Fruit fly (Drosophila melanogaster) whole organism, prepupa: Measurements from ENCODE around the gene CG12594.

ENCODE experiments used
- Blimp-1 ChIP-seq: fragments of 200-800 bp; sonication (Bioruptor generic); optimal IDR thresholded peaks from 3 replicates; lab custom pipeline; 2017; ENCODE audit warnings: missing biosample characterization, missing genetic modification characterization, mild to moderate bottlenecking, moderate library complexity, missing genetic modification reagents
- CG10631 ChIP-seq: fragments of 200-800 bp; sonication (Bioruptor generic); optimal IDR thresholded peaks from 2 replicates; lab custom pipeline; 2016; ENCODE audit warnings: missing biosample characterization, missing genetic modification characterization
- CG11294 ChIP-seq: fragments of 200-800 bp; sonication (Bioruptor generic); IDR thresholded peaks from 2 replicates; pipeline ENCODE4 v1.3.6; 2022; ENCODE audit warnings: missing biosample characterization, missing genetic modification characterization
- CG11902 ChIP-seq: fragments of 200-800 bp; sonication (Bioruptor generic); optimal IDR thresholded peaks from 3 replicates; lab custom pipeline; 2016; ENCODE audit warnings: missing biosample characterization, missing genetic modification characterization
- CG15336 ChIP-seq: fragments of 200-800 bp; sonication (Bioruptor generic); IDR thresholded peaks from 2 replicates; pipeline ENCODE4 v1.3.6; 2022; ENCODE audit warnings: missing biosample characterization, missing genetic modification characterization
- CG1621 ChIP-seq: fragments of 200-800 bp; sonication (Bioruptor generic); optimal IDR thresholded peaks from 3 replicates; lab custom pipeline; 2018; ENCODE audit warnings: missing biosample characterization, mild to moderate bottlenecking, missing genetic modification characterization
- CG16779 ChIP-seq: fragments of 200-800 bp; sonication (Bioruptor generic); optimal IDR thresholded peaks from 3 replicates; lab custom pipeline; 2017; ENCODE audit warnings: missing biosample characterization, mild to moderate bottlenecking, missing genetic modification characterization
- CG3032 ChIP-seq: fragments of 200-800 bp; optimal IDR thresholded peaks from 2 replicates; lab custom pipeline; 2019; ENCODE audit warnings: missing biosample characterization, mild to moderate bottlenecking, missing genetic modification characterization, moderate library complexity
- CG31627 ChIP-seq: fragments of 200-800 bp; sonication (Bioruptor generic); optimal IDR thresholded peaks from 3 replicates; lab custom pipeline; 2016; ENCODE audit warnings: missing biosample characterization, missing genetic modification characterization
- CG32006 ChIP-seq: fragments of 200-800 bp; sonication (Bioruptor generic); optimal IDR thresholded peaks from 3 replicates; lab custom pipeline; 2017; ENCODE audit warnings: missing biosample characterization, mild to moderate bottlenecking, missing genetic modification characterization
- CG34406 ChIP-seq: fragments of 200-800 bp; sonication (Bioruptor generic); optimal IDR thresholded peaks from 3 replicates; lab custom pipeline; 2016; ENCODE audit warnings: missing biosample characterization, missing genetic modification characterization
- CG6163 ChIP-seq: fragments of 200-800 bp; sonication (Bioruptor generic); IDR thresholded peaks from 3 replicates; pipeline ENCODE4 v1.3.6; 2022; ENCODE audit warnings: missing biosample characterization, missing genetic modification characterization
- CG6276 ChIP-seq: fragments of 200-800 bp; sonication (Bioruptor generic); optimal IDR thresholded peaks from 2 replicates; lab custom pipeline; 2017; ENCODE audit warnings: missing biosample characterization, mild to moderate bottlenecking, missing genetic modification characterization
- CG6808 ChIP-seq: fragments of 200-800 bp; sonication (Bioruptor generic); optimal IDR thresholded peaks from 3 replicates; lab custom pipeline; 2017; ENCODE audit warnings: missing biosample characterization, missing genetic modification characterization, mild to moderate bottlenecking, moderate library complexity, missing genetic modification reagents
- CG7368 ChIP-seq: fragments of 200-800 bp; sonication (Bioruptor generic); optimal IDR thresholded peaks from 3 replicates; lab custom pipeline; 2016; ENCODE audit warnings: missing biosample characterization, missing genetic modification characterization
- CG8119 ChIP-seq: fragments of 200-800 bp; sonication (Bioruptor generic); IDR thresholded peaks from 3 replicates; pipeline ENCODE4 v1.3.6; 2022; ENCODE audit warnings: missing biosample characterization, missing genetic modification characterization
- CG8319 ChIP-seq: fragments of 200-800 bp; sonication (Bioruptor generic); optimal IDR thresholded peaks from 3 replicates; lab custom pipeline; 2016; ENCODE audit warnings: missing biosample characterization, missing genetic modification characterization
- CG8632 ChIP-seq: fragments of 200-800 bp; sonication (Bioruptor generic); optimal IDR thresholded peaks from 3 replicates; lab custom pipeline; 2016; ENCODE audit warnings: missing biosample characterization, missing genetic modification characterization
- Eip78C ChIP-seq: fragments of 200-800 bp; sonication (Bioruptor generic); peaks from one replicate; lab custom pipeline; 2016; ENCODE audit warnings: missing biosample characterization, missing genetic modification characterization
- Eip93F ChIP-seq: fragments of 200-800 bp; sonication (Bioruptor generic); optimal IDR thresholded peaks from 2 replicates; lab custom pipeline; 2016; ENCODE audit warnings: missing biosample characterization, mild to moderate bottlenecking, missing genetic modification characterization
- Ets21C ChIP-seq: fragments of 200-800 bp; sonication (Bioruptor generic); optimal IDR thresholded peaks from 3 replicates; lab custom pipeline; 2016; ENCODE audit warnings: missing biosample characterization, missing genetic modification characterization
- Gug ChIP-seq: fragments of 200-800 bp; sonication (Bioruptor generic); IDR thresholded peaks from 2 replicates; pipeline ENCODE4 v1.3.6; 2022; ENCODE audit warnings: missing biosample characterization, missing genetic modification characterization
- Hr38 ChIP-seq: sonication (Bioruptor generic); optimal IDR thresholded peaks from 2 replicates; lab custom pipeline; 2016; ENCODE audit warnings: missing biosample characterization, missing genetic modification characterization
- Hr39 ChIP-seq: fragments of 200-800 bp; sonication (Bioruptor generic); optimal IDR thresholded peaks from 2 replicates; lab custom pipeline; 2016; ENCODE audit warnings: missing biosample characterization, missing genetic modification characterization
- Hr4 ChIP-seq: fragments of 200-800 bp; sonication (Bioruptor generic); optimal IDR thresholded peaks from 3 replicates; lab custom pipeline; 2016; ENCODE audit warnings: missing biosample characterization, missing genetic modification characterization
- Lpt ChIP-seq: fragments of 200-800 bp; sonication (Bioruptor generic); optimal IDR thresholded peaks from 3 replicates; lab custom pipeline; 2016; ENCODE audit warnings: missing biosample characterization, missing genetic modification characterization
- Met ChIP-seq: fragments of 200-800 bp; sonication (Bioruptor generic); optimal IDR thresholded peaks from 3 replicates; lab custom pipeline; 2016; ENCODE audit warnings: missing biosample characterization, missing genetic modification characterization
- OdsH ChIP-seq: fragments of 200-800 bp; sonication (Bioruptor generic); optimal IDR thresholded peaks from 3 replicates; lab custom pipeline; 2016; ENCODE audit warnings: missing biosample characterization, missing genetic modification characterization
- Sox102F ChIP-seq: fragments of 200-800 bp; sonication (Bioruptor generic); optimal IDR thresholded peaks from 2 replicates; lab custom pipeline; 2016; ENCODE audit warnings: missing biosample characterization, mild to moderate bottlenecking, missing genetic modification characterization
- Sox14 ChIP-seq: fragments of 200-800 bp; sonication (Bioruptor generic); optimal IDR thresholded peaks from 3 replicates; lab custom pipeline; 2016; ENCODE audit warnings: missing biosample characterization, missing genetic modification characterization
- achi ChIP-seq: fragments of 200-800 bp; sonication (Bioruptor generic); optimal IDR thresholded peaks from 3 replicates; lab custom pipeline; 2016; ENCODE audit warnings: missing biosample characterization, missing genetic modification characterization
- dac ChIP-seq: fragments of 200-800 bp; sonication (Bioruptor generic); optimal IDR thresholded peaks from 2 replicates; lab custom pipeline; 2017; ENCODE audit warnings: missing biosample characterization, mild to moderate bottlenecking, missing genetic modification characterization
- eg ChIP-seq: fragments of 200-800 bp; sonication (Bioruptor generic); IDR thresholded peaks from 3 replicates; pipeline ENCODE4 v1.3.6; 2022; ENCODE audit warnings: missing biosample characterization, missing genetic modification characterization
- fd85E ChIP-seq: fragments of 200-800 bp; sonication (Bioruptor generic); optimal IDR thresholded peaks from 3 replicates; lab custom pipeline; 2016; ENCODE audit warnings: missing biosample characterization, missing genetic modification characterization
- fkh ChIP-seq: fragments of 200-800 bp; sonication (Bioruptor generic); optimal IDR thresholded peaks from 3 replicates; lab custom pipeline; 2017; ENCODE audit warnings: missing biosample characterization, mild to moderate bottlenecking, missing genetic modification characterization, moderate library complexity
- net ChIP-seq: fragments of 200-800 bp; sonication (Bioruptor generic); optimal IDR thresholded peaks from 3 replicates; lab custom pipeline; 2016; ENCODE audit warnings: missing biosample characterization, missing genetic modification characterization
- pdm3 ChIP-seq: fragments of 200-800 bp; sonication (Bioruptor generic); optimal IDR thresholded peaks from 3 replicates; lab custom pipeline; 2016; ENCODE audit warnings: missing biosample characterization, missing genetic modification characterization
- ss ChIP-seq, 2 experiments: fragments of 200-800 bp; sonication (Bioruptor generic); optimal IDR thresholded peaks; 2 replicates in 1 of 2; 3 replicates in 1 of 2; lab custom pipeline; 2017 to 2018; ENCODE audit warnings: mild to moderate bottlenecking in 2 of 2, missing biosample characterization in 2 of 2, missing genetic modification characterization in 2 of 2, moderate library complexity in 1 of 2
- svp ChIP-seq: fragments of 200-800 bp; sonication (Bioruptor generic); peaks from one replicate; lab custom pipeline; 2016; ENCODE audit warnings: missing biosample characterization, missing genetic modification characterization
- vri ChIP-seq: fragments of 200-800 bp; sonication (Bioruptor generic); optimal IDR thresholded peaks from 3 replicates; lab custom pipeline; 2016; ENCODE audit warnings: missing biosample characterization, mild to moderate bottlenecking, missing genetic modification characterization

Gene CG12594

dm6 chr3R:11689900-11690299, 31.6 kb upstream of the CG12594 start, which contains the start of gene CG6908:
CG6908 (minus strand) TSS chr3R:11690051.
- TF ChIP-seq Hr39 (GFP tag; lab: Kevin White, UChicago) (no peak), CG1621 (tag; lab: Kevin White, UChicago) (no peak), OdsH (GFP tag; lab: Kevin White, UChicago) (no peak), pdm3 (GFP tag; lab: Kevin White, UChicago) (no peak), CG6163 (GFP tag; lab: Robert Waterston, UW) (no peak), Blimp-1 (GFP tag; lab: Kevin White, UChicago) (no peak), CG31627 (no peak), eg (0 out of 3 replicates have a peak, but pooled peaks have one; percentile 30), Sox14 (GFP tag; lab: Kevin White, UChicago) (no peak), CG8632 (GFP tag; lab: Kevin White, UChicago) (no peak), CG34406 (GFP tag; lab: Kevin White, UChicago) (no peak), Lpt (GFP tag; lab: Kevin White, UChicago) (no peak), CG15336 (GFP tag; lab: Robert Waterston, UW) (0 out of 2 replicates have a peak, but pooled peaks have one; percentile 24), Sox102F (GFP tag; lab: Kevin White, UChicago) (no peak), CG7368 (GFP tag; lab: Kevin White, UChicago) (no peak), CG8119 (GFP tag; lab: Robert Waterston, UW) (no peak; the same call in 2 of the 3 replicates), vri (GFP tag; lab: Kevin White, UChicago) (peak; percentile 45), CG3032 (no peak), Met (GFP tag; lab: Kevin White, UChicago) (no peak), Ets21C (GFP tag; lab: Kevin White, UChicago) (no peak), CG11294 (GFP tag; lab: Robert Waterston, UW) (no peak), Hr38 (GFP tag; lab: Kevin White, UChicago) (no peak), net (GFP tag; lab: Kevin White, UChicago) (no peak), fd85E (no peak), svp (GFP tag; lab: Kevin White, UChicago) (peak; percentile 76), CG10631 (GFP tag; lab: Kevin White, UChicago) (no peak), Eip93F (GFP tag; lab: Kevin White, UChicago) (no peak), dac (GFP tag; lab: Kevin White, UChicago) (no peak), CG6276 (GFP tag; lab: Kevin White, UChicago) (peak; percentile 16), CG32006 (GFP tag; lab: Kevin White, UChicago) (no peak), achi (GFP tag; lab: Kevin White, UChicago) (no peak)

dm6 chr3R:11690857-11691471, 30.6 kb upstream of the CG12594 start:
- TF ChIP-seq Eip78C = peak; percentile 9
- TF ChIP-seq CG16779 (tag; lab: Kevin White, UChicago) = no peak
- TF ChIP-seq Gug (GFP tag; lab: Robert Waterston, UW) = no peak
- TF ChIP-seq vri (GFP tag; lab: Kevin White, UChicago) = peak; percentile 24
- TF ChIP-seq, all 60 proteins: peak for 2

dm6 chr3R:11691747-11692146, 29.8 kb upstream of the CG12594 start, which contains the start of gene CG18765:
CG18765 (minus strand) TSS chr3R:11691799.
- TF ChIP-seq Sox14 (GFP tag; lab: Kevin White, UChicago) = no peak
- TF ChIP-seq fkh = peak; percentile 10

- no peak for TF ChIP-seq CG16779 (tag; lab: Kevin White, UChicago)
- TF ChIP-seq dac (GFP tag; lab: Kevin White, UChicago) = no peak
- TF ChIP-seq CG8319 (GFP tag; lab: Kevin White, UChicago) = no peak
- no peak for TF ChIP-seq Sox14 (GFP tag; lab: Kevin White, UChicago)
- TF ChIP-seq ss (GFP tag; optimal IDR thresholded peaks at IDR 0.05; lab: Kevin White, UChicago) = no peak
- no peak for TF ChIP-seq Hr38 (GFP tag; lab: Kevin White, UChicago)
- no peak for TF ChIP-seq vri (GFP tag; lab: Kevin White, UChicago)
- no peak for TF ChIP-seq net (GFP tag; lab: Kevin White, UChicago)
- TF ChIP-seq CG6163 (GFP tag; lab: Robert Waterston, UW) = no peak
- no peak for TF ChIP-seq CG6808 (GFP tag; lab: Kevin White, UChicago)
- TF ChIP-seq CG11902 = no peak
- TF ChIP-seq Hr4 (GFP tag; lab: Kevin White, UChicago) = no peak
Measured at dm6 chr3R:11692504-11692903, 29.0 kb upstream of the CG12594 start.
